Fruit fly (Drosophila melanogaster) whole organism, embryonic: ENCODE results near the gene Nup107.

ENCODE experiments used
- ATbp ChIP-seq: fragments of 200-800 bp; sonication (Bioruptor generic); optimal IDR thresholded peaks from 2 replicates; lab custom pipeline; 2017; ENCODE audit warnings: missing biosample characterization, mild to moderate bottlenecking, missing genetic modification characterization, missing genetic modification reagents
- Asciz ChIP-seq: fragments of 200-800 bp; sonication (Bioruptor generic); optimal IDR thresholded peaks from 2 replicates; lab custom pipeline; 2017; ENCODE audit warnings: missing biosample characterization, mild to moderate bottlenecking, missing genetic modification characterization, missing genetic modification reagents
- Awh ChIP-seq: fragments of 200-800 bp; sonication (Bioruptor generic); IDR thresholded peaks from 2 replicates; pipeline ENCODE4, ENCODE4 v1.3.6; 2022; ENCODE audit warnings: missing biosample characterization, missing genetic modification characterization
- Bdp1 ChIP-seq: fragments of 200-800 bp; sonication (Bioruptor generic); optimal IDR thresholded peaks from 3 replicates; lab custom pipeline; 2016; ENCODE audit warnings: missing biosample characterization, missing genetic modification characterization
- CG10543 ChIP-seq: fragments of 200-800 bp; sonication (Bioruptor generic); optimal IDR thresholded peaks from 3 replicates; lab custom pipeline; 2017; ENCODE audit warnings: missing biosample characterization, mild to moderate bottlenecking, missing genetic modification characterization, moderate library complexity
- CG10565 ChIP-seq: fragments of 200-800 bp; sonication (Bioruptor generic); optimal IDR thresholded peaks from 3 replicates; lab custom pipeline; 2016; ENCODE audit warnings: missing biosample characterization, mild to moderate bottlenecking, missing genetic modification characterization
- CG10979 ChIP-seq: fragments of 200-800 bp; sonication (Bioruptor generic); optimal IDR thresholded peaks from 2 replicates; lab custom pipeline; 2018; ENCODE audit warnings: missing biosample characterization, mild to moderate bottlenecking, missing genetic modification characterization, moderate library complexity
- CG11247 ChIP-seq: fragments of 200-800 bp; sonication (Bioruptor generic); IDR thresholded peaks from 2 replicates; pipeline ENCODE4 v1.3.6; 2022; ENCODE audit warnings: missing biosample characterization, missing genetic modification characterization
- CG11695 ChIP-seq: fragments of 200-800 bp; sonication (Bioruptor generic); IDR thresholded peaks from 3 replicates; pipeline ENCODE4 v1.3.6; 2022; ENCODE audit warnings: missing biosample characterization, missing genetic modification characterization
- CG12104 ChIP-seq: fragments of 200-800 bp; sonication (Bioruptor generic); optimal IDR thresholded peaks from 3 replicates; lab custom pipeline; 2016; ENCODE audit warnings: missing biosample characterization, missing genetic modification characterization
- CG13287 ChIP-seq: fragments of 200-800 bp; sonication (Bioruptor generic); IDR thresholded peaks from 2 replicates; pipeline ENCODE4 v1.3.6; 2022; ENCODE audit warnings: missing biosample characterization, missing genetic modification characterization; ENCODE audit not compliant: partially characterized antibody
- CG14710 ChIP-seq: fragments of 200-800 bp; sonication (Bioruptor generic); optimal IDR thresholded peaks from 3 replicates; lab custom pipeline; 2019; ENCODE audit warnings: missing biosample characterization, mild to moderate bottlenecking, missing genetic modification characterization, moderate library complexity
- CG15479 ChIP-seq: fragments of 200-800 bp; sonication (Bioruptor generic); optimal IDR thresholded peaks from 3 replicates; lab custom pipeline; 2019; ENCODE audit warnings: missing biosample characterization, mild to moderate bottlenecking, missing genetic modification characterization, moderate library complexity
- CG18619 ChIP-seq: fragments of 200-800 bp; sonication (Bioruptor generic); optimal IDR thresholded peaks from 3 replicates; lab custom pipeline; 2017; ENCODE audit warnings: missing biosample characterization, mild to moderate bottlenecking, missing genetic modification characterization
- CG30020 ChIP-seq: fragments of 200-800 bp; optimal IDR thresholded peaks from 2 replicates; lab custom pipeline; 2019; ENCODE audit warnings: missing biosample characterization, mild to moderate bottlenecking, missing genetic modification characterization, moderate library complexity
- CG31441 ChIP-seq: fragments of 200-800 bp; sonication (Bioruptor generic); IDR thresholded peaks from 2 replicates; pipeline ENCODE4 v1.3.6; 2022; ENCODE audit warnings: missing biosample characterization, missing genetic modification characterization
- CG3163 ChIP-seq: fragments of 200-800 bp; sonication (Bioruptor generic); optimal IDR thresholded peaks from 3 replicates; lab custom pipeline; 2016; ENCODE audit warnings: missing biosample characterization, missing genetic modification characterization
- CG32532 ChIP-seq: fragments of 200-800 bp; sonication (Bioruptor generic); IDR thresholded peaks from 2 replicates; pipeline ENCODE4 v1.3.6; 2022; ENCODE audit warnings: missing biosample characterization, missing genetic modification characterization
- CG33557 ChIP-seq: fragments of 200-800 bp; sonication (Bioruptor generic); optimal IDR thresholded peaks from 2 replicates; lab custom pipeline; 2019; ENCODE audit warnings: missing biosample characterization, mild to moderate bottlenecking, missing genetic modification characterization, moderate library complexity
- CG3407 ChIP-seq: fragments of 200-800 bp; sonication (Bioruptor generic); optimal IDR thresholded peaks from 2 replicates; lab custom pipeline; 2018; ENCODE audit warnings: missing biosample characterization, mild to moderate bottlenecking, missing genetic modification characterization
- CG4730 ChIP-seq: fragments of 200-800 bp; sonication (Bioruptor generic); IDR thresholded peaks from 2 replicates; pipeline ENCODE4 v1.3.6; 2022; ENCODE audit warnings: missing biosample characterization, missing genetic modification characterization
- CG6654 ChIP-seq: fragments of 200-800 bp; sonication (Bioruptor generic); optimal IDR thresholded peaks from 2 replicates; lab custom pipeline; 2017; ENCODE audit warnings: missing biosample characterization, mild to moderate bottlenecking, missing genetic modification characterization
- CG6813 ChIP-seq: fragments of 200-800 bp; sonication (Bioruptor generic); optimal IDR thresholded peaks from 2 replicates; lab custom pipeline; 2017; ENCODE audit warnings: missing biosample characterization, missing genetic modification characterization, mild to moderate bottlenecking, moderate library complexity, missing genetic modification reagents
- CG8388 ChIP-seq: fragments of 200-800 bp; sonication (Bioruptor generic); optimal IDR thresholded peaks from 2 replicates; lab custom pipeline; 2019; ENCODE audit warnings: missing biosample characterization, mild to moderate bottlenecking, missing genetic modification characterization, moderate library complexity
- Camta ChIP-seq: fragments of 200-800 bp; sonication (Bioruptor generic); optimal IDR thresholded peaks from 2 replicates; lab custom pipeline; 2016; ENCODE audit warnings: missing biosample characterization, missing genetic modification characterization
- Dbx ChIP-seq: fragments of 200-800 bp; sonication (Bioruptor generic); IDR thresholded peaks from 3 replicates; pipeline ENCODE4 v1.3.6; 2022; ENCODE audit warnings: missing biosample characterization, missing genetic modification characterization
- E2f1 ChIP-seq: fragments of 200-800 bp; sonication (Bioruptor generic); IDR thresholded peaks from 2 replicates; pipeline ENCODE4 v1.3.6; 2022; ENCODE audit warnings: missing biosample characterization, missing genetic modification characterization
- HLH3B ChIP-seq: fragments of 200-800 bp; sonication (Bioruptor generic); IDR thresholded peaks from 2 replicates; pipeline ENCODE4 v1.3.6; 2022; ENCODE audit warnings: missing biosample characterization, missing genetic modification characterization
- Hmr ChIP-seq: fragments of 200-800 bp; sonication (Bioruptor generic); optimal IDR thresholded peaks from 3 replicates; lab custom pipeline; 2017; ENCODE audit warnings: mild to moderate bottlenecking, missing biosample characterization, missing genetic modification reagents, missing genetic modification characterization
- Hr51 ChIP-seq, 2 experiments: fragments of 200-800 bp; sonication (Bioruptor generic); optimal IDR thresholded peaks; 2 replicates in 1 of 2; 3 replicates in 1 of 2; lab custom pipeline; 2016 to 2018; ENCODE audit warnings: missing biosample characterization in 2 of 2, missing genetic modification characterization in 2 of 2, mild to moderate bottlenecking in 1 of 2, moderate library complexity in 1 of 2
- Mes4 ChIP-seq: fragments of 200-800 bp; sonication (Bioruptor generic); optimal IDR thresholded peaks from 2 replicates; lab custom pipeline; 2016; ENCODE audit warnings: missing biosample characterization, missing genetic modification characterization
- Ravus ChIP-seq: fragments of 200-800 bp; sonication (Bioruptor generic); IDR thresholded peaks from 2 replicates; pipeline ENCODE4 v1.3.6; 2022; ENCODE audit warnings: missing biosample characterization, missing genetic modification characterization
- Sry-β ChIP-seq: fragments of 200-800 bp; sonication (Bioruptor generic); optimal IDR thresholded peaks from 2 replicates; lab custom pipeline; 2018; ENCODE audit warnings: missing biosample characterization, mild to moderate bottlenecking, missing genetic modification characterization, moderate library complexity
- al ChIP-seq: fragments of 200-800 bp; sonication (Bioruptor generic); IDR thresholded peaks from 2 replicates; pipeline ENCODE4 v1.3.6; 2022; ENCODE audit warnings: missing biosample characterization, missing genetic modification characterization
- bbx ChIP-seq: fragments of 200-800 bp; sonication (Bioruptor generic); IDR thresholded peaks from 2 replicates; pipeline ENCODE4 v1.3.6; 2022; ENCODE audit warnings: missing biosample characterization, missing genetic modification characterization; ENCODE audit not compliant: partially characterized antibody
- bsh ChIP-seq, 2 experiments: fragments of 200-800 bp; sonication (Bioruptor generic); optimal IDR thresholded peaks; 2 replicates each; lab custom pipeline; 2017 to 2018; ENCODE audit warnings: mild to moderate bottlenecking in 2 of 2, missing biosample characterization in 2 of 2, missing genetic modification characterization in 2 of 2, moderate library complexity in 1 of 2
- caup ChIP-seq: fragments of 200-800 bp; sonication (Bioruptor generic); optimal IDR thresholded peaks from 3 replicates; lab custom pipeline; 2017; ENCODE audit warnings: missing biosample characterization, mild to moderate bottlenecking, missing genetic modification characterization, moderate library complexity; ENCODE audit not compliant: severe bottlenecking
- dpn ChIP-seq, 2 experiments: fragments of 200-800 bp; sonication (Bioruptor generic); optimal IDR thresholded peaks; 3 replicates each; lab custom pipeline; 2016; ENCODE audit warnings: missing biosample characterization in 2 of 2, missing genetic modification characterization in 2 of 2
- ftz-f1 ChIP-seq: fragments of 200-800 bp; sonication (Bioruptor generic); optimal IDR thresholded peaks from 2 replicates; lab custom pipeline; 2016; ENCODE audit warnings: missing biosample characterization, missing genetic modification characterization
- gcm ChIP-seq: fragments of 200-800 bp; sonication (Bioruptor generic); optimal IDR thresholded peaks from 2 replicates; lab custom pipeline; 2019; ENCODE audit warnings: missing biosample characterization, mild to moderate bottlenecking, missing genetic modification characterization, moderate library complexity
- grau ChIP-seq: fragments of 200-800 bp; optimal IDR thresholded peaks from 3 replicates; lab custom pipeline; 2019; ENCODE audit warnings: missing biosample characterization, mild to moderate bottlenecking, missing genetic modification characterization, moderate library complexity
- h ChIP-seq: fragments of >200 bp; optimal IDR thresholded peaks from 2 replicates; lab custom pipeline; 2017
- hkb ChIP-seq, 2 experiments: fragments of 200-800 bp in 1 of 2; fragments of >200 bp in 1 of 2; sonication (Bioruptor generic) in 1 of 2; IDR thresholded peaks in 1 of 2; optimal IDR thresholded peaks in 1 of 2; 2 replicates each; pipeline versions ENCODE4 v1.3.6 to Lab custom; 2017 to 2022; ENCODE audit warnings: missing biosample characterization in 1 of 2, missing genetic modification characterization in 1 of 2
- nerfin-1 ChIP-seq: fragments of 200-800 bp; sonication (Bioruptor generic); optimal IDR thresholded peaks from 3 replicates; lab custom pipeline; 2019; ENCODE audit warnings: missing biosample characterization, mild to moderate bottlenecking, missing genetic modification characterization, moderate library complexity
- pb ChIP-seq: fragments of 200-800 bp; sonication (Bioruptor generic); optimal IDR thresholded peaks from 3 replicates; lab custom pipeline; 2016; ENCODE audit warnings: missing biosample characterization, missing genetic modification characterization
- pita ChIP-seq: fragments of 200-800 bp; sonication (Bioruptor generic); optimal IDR thresholded peaks from 2 replicates; lab custom pipeline; 2017; ENCODE audit warnings: missing biosample characterization, mild to moderate bottlenecking, missing genetic modification characterization
- scrt ChIP-seq: fragments of 200-800 bp; sonication (Bioruptor generic); optimal IDR thresholded peaks from 2 replicates; lab custom pipeline; 2018; ENCODE audit warnings: missing biosample characterization, mild to moderate bottlenecking, missing genetic modification characterization, moderate library complexity
- slou ChIP-seq: fragments of 200-800 bp; sonication (Bioruptor generic); optimal IDR thresholded peaks from 3 replicates; lab custom pipeline; 2016; ENCODE audit warnings: missing biosample characterization, missing genetic modification characterization
- wek ChIP-seq: fragments of 200-800 bp; sonication (Bioruptor generic); optimal IDR thresholded peaks from 3 replicates; lab custom pipeline; 2018; ENCODE audit warnings: missing biosample characterization, mild to moderate bottlenecking, missing genetic modification characterization, moderate library complexity

Nup107 gene

dm6 chr2L:10756049-10756448 lies 20.2 kb upstream of the Nup107 start, which contains the start of gene CG17124 (continued):
- no peak for TF ChIP-seq CG31441 (GFP tag; lab: Robert Waterston, UW)
- TF ChIP-seq Bdp1 (GFP tag; lab: Kevin White, UChicago) = no peak
- no peak for TF ChIP-seq CG6654 (GFP tag; lab: Kevin White, UChicago)
- TF ChIP-seq grau = peak; percentile 23
- TF ChIP-seq Camta (GFP tag; lab: Kevin White, UChicago) = no peak
- TF ChIP-seq Mes4 = no peak
- TF ChIP-seq nerfin-1 (tag; lab: Kevin White, UChicago) = peak; percentile 17
- TF ChIP-seq caup (GFP tag; lab: Kevin White, UChicago) = peak; percentile 60
- TF ChIP-seq wek (GFP tag; lab: Kevin White, UChicago) = peak; percentile 45
- peak; percentile 39 for TF ChIP-seq CG3163 (GFP tag; lab: Kevin White, UChicago)
- TF ChIP-seq CG6813 (GFP tag; lab: Kevin White, UChicago) = peak; percentile 5
- no peak for TF ChIP-seq hkb (optimal IDR thresholded peaks at IDR 0.05; lab: Kevin White, UChicago)
- TF ChIP-seq hkb (GFP tag; IDR thresholded peaks at IDR 0.05; lab: Robert Waterston, UW) = peak; percentile 62
- TF ChIP-seq CG3407 (GFP tag; lab: Kevin White, UChicago) = no peak
- TF ChIP-seq Sry-β (GFP tag; lab: Kevin White, UChicago) = no peak
- no peak for TF ChIP-seq CG10565 (GFP tag; lab: Kevin White, UChicago)
- TF ChIP-seq slou (GFP tag; lab: Kevin White, UChicago) = no peak
- no peak for TF ChIP-seq CG14710 (tag; lab: Kevin White, UChicago)
- TF ChIP-seq CG13287 (GFP tag; lab: Robert Waterston, UW) = peak; percentile 55; the same call in 1 of the 2 replicates
- TF ChIP-seq gcm (GFP tag; lab: Kevin White, UChicago) = peak; percentile 15
- TF ChIP-seq CG10979 (tag; lab: Kevin White, UChicago) = no peak
- 0 out of 2 replicates have a peak, but pooled peaks have one; percentile 30 for TF ChIP-seq CG11247 (GFP tag; lab: Robert Waterston, UW)
- TF ChIP-seq pb (GFP tag; lab: Kevin White, UChicago) = no peak
- TF ChIP-seq Awh (GFP tag; lab: Robert Waterston, UW) = peak; percentile 67
- peak; percentile 36; the same call in 1 of the 3 replicates for TF ChIP-seq CG11695
- TF ChIP-seq pita (GFP tag; lab: Kevin White, UChicago) = no peak
- TF ChIP-seq CG18619 = no peak
- no peak for TF ChIP-seq E2f1
- peak; percentile 74 for TF ChIP-seq CG10543
- TF ChIP-seq Hr51 (GFP tag; optimal IDR thresholded peaks at IDR 0.05; lab: Kevin White, UChicago) = peak in 1 of 2 experiments; percentile 18
- TF ChIP-seq Asciz (GFP tag; lab: Kevin White, UChicago) = peak; percentile 22
- TF ChIP-seq CG8388 (GFP tag; lab: Kevin White, UChicago) = no peak
- peak; percentile 1 for TF ChIP-seq CG33557 (GFP tag; lab: Kevin White, UChicago)
- peak in 1 of 2 experiments; percentile 14 for TF ChIP-seq dpn (GFP tag; optimal IDR thresholded peaks at IDR 0.05; lab: Kevin White, UChicago)
- TF ChIP-seq CG4730 (GFP tag; lab: Robert Waterston, UW) = 0 out of 2 replicates have a peak, but pooled peaks have one; percentile 11
- TF ChIP-seq bsh (GFP tag; optimal IDR thresholded peaks at IDR 0.05; lab: Kevin White, UChicago) = peak; percentile 14 to 27
- TF ChIP-seq CG30020 (tag; lab: Kevin White, UChicago) = no peak
- no peak for TF ChIP-seq Ravus
- TF ChIP-seq al = no peak
- no peak for TF ChIP-seq CG12104
- peak; percentile 34; the same call in 1 of the 2 replicates for TF ChIP-seq CG32532 (GFP tag; lab: Robert Waterston, UW)
- no peak for TF ChIP-seq CG15479
- TF ChIP-seq Hmr (GFP tag; lab: Kevin White, UChicago) = peak; percentile 65
- TF ChIP-seq ftz-f1 (GFP tag; lab: Kevin White, UChicago) = peak; percentile 67
- peak; percentile 55; the same call in 1 of the 2 replicates for TF ChIP-seq bbx
- no peak for TF ChIP-seq h
- peak; percentile 14 for TF ChIP-seq ATbp
- peak; percentile 62; the same call in 1 of the 3 replicates for TF ChIP-seq Dbx (GFP tag; lab: Robert Waterston, UW)
- peak; percentile 55 for TF ChIP-seq scrt
- TF ChIP-seq HLH3B (GFP tag; lab: Robert Waterston, UW) = no peak; the same call in 1 of the 2 replicates
